Fruit fly (Drosophila melanogaster): ENCODE results near the gene Larp4B.

Gene Larp4B

dm6 chr3L:3251659-3252490, 27.2 kb downstream of the Larp4B start (continued):
- TF ChIP-seq CG31365 (tag; optimal IDR thresholded peaks at IDR 0.05) (peak; percentile 86), CTCF (GFP tag; optimal IDR thresholded peaks at IDR 0.05) (peak; percentile 66), CHES-1-like (GFP tag; optimal IDR thresholded peaks at IDR 0.05) (no peak), CG9876 (GFP tag; optimal IDR thresholded peaks at IDR 0.05) (no peak), Deaf1 (tag; optimal IDR thresholded peaks at IDR 0.05) (no peak), chinmo (GFP tag; IDR thresholded peaks at IDR 0.05; ENCODE audit: partially characterized antibody) (no peak), crc (GFP tag; optimal IDR thresholded peaks at IDR 0.05) (no peak), HLH3B (GFP tag; IDR thresholded peaks at IDR 0.05) (no peak), CG3281 (GFP tag; optimal IDR thresholded peaks at IDR 0.05) (no peak), chn (GFP tag; optimal IDR thresholded peaks at IDR 0.05) (no peak), CG6683 (GFP tag; optimal IDR thresholded peaks at IDR 0.05) (no peak), CG6854 (GFP tag; optimal IDR thresholded peaks at IDR 0.05) (no peak), slbo (GFP tag; IDR thresholded peaks at IDR 0.05) (peak; percentile 56; the same call in 1 of the 2 replicates), dmrt99B (tag; optimal IDR thresholded peaks at IDR 0.05) (peak; percentile 0), CG7271 (tag; optimal IDR thresholded peaks at IDR 0.05) (no peak), zfh1 (GFP tag; IDR thresholded peaks at IDR 0.05) (no peak), lab (GFP tag; optimal IDR thresholded peaks at IDR 0.05) (no peak), ewg (GFP tag; optimal IDR thresholded peaks at IDR 0.05) (no peak), C15 (GFP tag; IDR thresholded peaks at IDR 0.05) (no peak), Rx (GFP tag; IDR thresholded peaks at IDR 0.05) (no peak), Hmr (GFP tag; optimal IDR thresholded peaks at IDR 0.05) (peak; percentile 15), esg (GFP tag; conservative IDR thresholded peaks at IDR 0.05) (no peak), CG15073 (GFP tag; optimal IDR thresholded peaks at IDR 0.05) (no peak), kni (GFP tag; optimal IDR thresholded peaks at IDR 0.05) (no peak), pb (GFP tag; optimal IDR thresholded peaks at IDR 0.05) (no peak), Mrtf (GFP tag; IDR thresholded peaks at IDR 0.05) (no peak), Dref (GFP tag; IDR thresholded peaks at IDR 0.05) (peak; percentile 49), Hsf (GFP tag; optimal IDR thresholded peaks at IDR 0.05) (no peak), Stat92E (GFP tag; optimal IDR thresholded peaks at IDR 0.05) (no peak), Sry-δ (GFP tag; optimal IDR thresholded peaks at IDR 0.05) (no peak), CG12299 (tag; optimal IDR thresholded peaks at IDR 0.05) (no peak), CG34422 (GFP tag; IDR thresholded peaks at IDR 0.05) (no peak), CG9727 (GFP tag; optimal IDR thresholded peaks at IDR 0.05) (no peak), Oli (tag; optimal IDR thresholded peaks at IDR 0.05) (no peak), kay (GFP tag; optimal IDR thresholded peaks at IDR 0.05) (no peak), nerfin-2 (GFP tag; IDR thresholded peaks at IDR 0.05; ENCODE audit: partially characterized antibody) (no peak), CG10431 (GFP tag; optimal IDR thresholded peaks at IDR 0.05) (no peak), Hr51 (GFP tag; optimal IDR thresholded peaks at IDR 0.05) (peak in 1 of 2 experiments; percentile 8), Hmx (GFP tag; optimal IDR thresholded peaks at IDR 0.05) (no peak), gcm (GFP tag; optimal IDR thresholded peaks at IDR 0.05) (no peak), CG10147 (GFP tag; optimal IDR thresholded peaks at IDR 0.05) (no peak), stwl (tag; optimal IDR thresholded peaks at IDR 0.05) (no peak), CG2116 (GFP tag; optimal IDR thresholded peaks at IDR 0.05) (no peak), mam (GFP tag; optimal IDR thresholded peaks at IDR 0.05) (no peak), CG14860 (GFP tag; IDR thresholded peaks at IDR 0.05; ENCODE audit: partially characterized antibody) (no peak), vvl (GFP tag; IDR thresholded peaks at IDR 0.05) (no peak), CG12071 (GFP tag; optimal IDR thresholded peaks at IDR 0.05) (no peak), CG30020 (tag; optimal IDR thresholded peaks at IDR 0.05) (no peak), CG17568 (GFP tag; optimal IDR thresholded peaks at IDR 0.05) (no peak)

Data from whole organism, embryonic.